Fruit fly (Drosophila melanogaster) Kc167 (cell line): ENCODE data around the gene CG7519.

Experiments used
- Myc ChIP-seq: fragments of >200 bp; optimal IDR thresholded peaks from 2 replicates; lab custom pipeline; 2017; ENCODE audit warnings: missing external identifiers
- Sin3A ChIP-seq: fragments of >200 bp; optimal IDR thresholded peaks from 2 replicates; lab custom pipeline; 2018; ENCODE audit warnings: missing external identifiers
- h ChIP-seq: fragments of >200 bp; optimal IDR thresholded peaks from 3 replicates; lab custom pipeline; 2018; ENCODE audit warnings: missing external identifiers
- insv ChIP-seq: fragments of >200 bp; optimal IDR thresholded peaks from 3 replicates; lab custom pipeline; 2018; ENCODE audit warnings: missing external identifiers
- psq ChIP-seq: fragments of >200 bp; optimal IDR thresholded peaks from 2 replicates; lab custom pipeline; 2017; ENCODE audit warnings: missing external identifiers
- ttk ChIP-seq: sonication (Bioruptor generic); optimal IDR thresholded peaks from 2 replicates; lab custom pipeline; 2017; ENCODE audit warnings: missing external identifiers

Gene CG7519

DNA sequence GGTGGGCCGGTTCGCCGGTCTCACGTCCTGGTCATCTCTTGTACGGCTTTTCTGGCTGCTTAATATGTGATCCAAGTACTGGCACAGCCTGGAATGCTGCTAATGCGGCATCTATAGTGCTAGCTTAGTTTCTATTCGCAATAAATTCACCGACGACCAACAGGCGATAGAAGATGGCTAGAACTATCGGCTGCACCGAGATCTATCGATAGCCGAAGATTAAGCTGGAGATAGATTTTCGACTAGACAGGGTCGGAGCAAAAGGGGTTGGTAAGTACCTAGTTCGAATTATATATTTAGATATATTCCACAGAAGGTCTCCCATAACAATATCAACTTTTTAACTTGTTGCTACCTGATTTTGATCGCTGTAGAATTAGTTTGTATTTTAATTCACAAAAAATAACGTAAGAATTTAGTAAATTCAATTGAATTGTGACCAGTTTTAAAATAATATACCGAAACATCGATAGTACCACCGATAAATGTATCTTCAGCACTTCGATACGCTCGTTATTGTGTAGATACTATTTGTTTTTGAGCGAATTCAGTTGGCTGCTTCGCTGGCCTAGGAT, 14.6 kb downstream of the CG7519 start, which contains the start of the genes Glg1 and M6:
TSS of gene Glg1 (minus strand) at position 185 of the 575 bp plus-strand sequence.
TSS of gene M6 (plus strand) at position 499 of the 575 bp plus-strand sequence.
- TF ChIP-seq ttk (lab: Kevin White, UChicago) (no peak), Myc (lab: Kevin White, UChicago) (no peak), psq (lab: Kevin White, UChicago) (no peak), h (no peak), Sin3A (lab: Kevin White, UChicago) (no peak), insv (no peak)

DNA sequence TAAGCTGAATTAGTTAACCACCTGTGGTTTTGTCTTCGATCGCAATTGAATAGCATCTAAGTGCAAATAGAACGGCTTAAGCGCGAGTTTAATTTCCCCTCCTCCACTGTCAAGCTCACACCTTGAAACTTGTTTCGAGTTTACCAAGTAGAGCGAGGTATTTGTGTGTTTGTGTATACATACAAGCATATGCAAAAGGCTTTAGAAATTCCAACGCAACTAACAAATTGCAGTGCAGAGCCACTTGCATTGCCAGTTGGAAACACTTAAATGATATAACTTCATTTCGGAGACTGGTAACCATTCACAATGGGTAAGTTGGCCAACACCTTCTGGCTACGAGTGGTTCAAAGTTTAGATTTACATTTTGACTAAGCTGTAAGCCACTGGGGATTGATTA, 15.1 kb downstream of the CG7519 start:
- TF ChIP-seq Myc (lab: Kevin White, UChicago) (no peak), psq (lab: Kevin White, UChicago) (no peak), insv (no peak), ttk (lab: Kevin White, UChicago) (no peak), h (no peak), Sin3A (lab: Kevin White, UChicago) (no peak)

DNA sequence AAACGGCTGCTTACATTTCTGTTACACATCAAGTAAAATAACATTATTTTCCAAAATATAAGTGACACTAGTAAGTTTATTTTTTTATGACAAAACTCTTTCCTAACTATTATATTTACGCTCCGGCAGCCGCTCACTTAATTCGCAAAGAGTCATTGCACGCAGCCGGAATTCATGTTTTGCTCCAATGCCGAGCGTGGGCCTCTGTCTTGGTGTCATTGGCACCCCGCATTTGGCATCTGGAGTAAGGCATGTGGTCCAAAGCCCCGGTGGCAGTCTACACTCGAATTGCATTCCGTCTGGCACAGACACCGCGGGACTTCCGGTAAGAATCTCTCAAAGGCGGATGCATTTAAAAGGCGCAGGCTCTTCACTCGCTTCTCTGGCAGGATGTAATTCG, 15.7 kb downstream of the CG7519 start:
- TF ChIP-seq Myc (lab: Kevin White, UChicago): no peak
- TF ChIP-seq psq (lab: Kevin White, UChicago): no peak
- TF ChIP-seq ttk (lab: Kevin White, UChicago): no peak
- TF ChIP-seq insv: no peak
- no peak for TF ChIP-seq Sin3A (lab: Kevin White, UChicago)
- no peak for TF ChIP-seq h

- no peak for TF ChIP-seq Sin3A (lab: Kevin White, UChicago)
- TF ChIP-seq h: no peak
- no peak for TF ChIP-seq psq (lab: Kevin White, UChicago)
- no peak for TF ChIP-seq insv
- TF ChIP-seq ttk (lab: Kevin White, UChicago): no peak
- TF ChIP-seq Myc (lab: Kevin White, UChicago): no peak
These were observed 16.7 kb downstream of the CG7519 start for dm6 chr3L:21509488-21510122.

DNA sequence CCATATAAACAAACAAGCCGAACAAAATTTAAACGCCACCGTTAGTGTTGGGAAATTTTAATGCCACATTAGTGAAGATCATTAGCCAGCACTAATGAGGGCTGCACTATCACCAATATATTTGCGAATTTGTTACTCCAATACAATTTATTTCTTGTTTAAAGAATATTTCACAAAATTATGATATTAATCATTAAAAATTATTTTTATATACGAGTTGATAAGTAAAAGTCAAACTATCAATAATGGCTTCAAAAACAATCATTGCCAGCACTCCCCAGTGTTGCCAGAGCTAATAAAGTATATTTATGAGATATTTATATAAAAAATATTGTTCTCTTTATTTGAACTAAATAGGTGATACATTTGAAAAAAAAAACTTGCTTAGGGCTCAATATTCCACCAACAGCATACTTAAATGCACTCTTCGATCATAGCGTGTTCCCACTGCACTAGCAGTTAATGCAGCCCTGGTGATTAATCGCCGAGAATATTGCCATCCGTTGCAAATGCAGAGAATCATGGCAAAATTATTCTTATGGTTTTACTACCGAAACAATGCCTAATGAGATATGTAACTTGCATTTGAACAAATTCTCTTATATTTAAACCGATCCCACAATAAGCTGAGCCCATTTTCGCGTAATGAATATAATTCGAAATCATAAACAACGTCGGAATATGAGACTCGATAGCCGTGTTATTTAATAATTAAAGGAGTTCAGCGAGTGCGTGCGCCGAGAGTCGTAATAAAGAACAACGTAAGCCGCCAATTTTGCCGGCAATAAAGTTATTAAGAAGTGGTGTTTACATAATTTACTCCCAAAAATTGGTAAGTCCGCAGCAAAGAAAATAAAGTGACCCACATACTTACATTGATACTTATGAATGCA, 23.2 kb downstream of the CG7519 start, which contains the start of the genes SAK and Cdk12:
TSS of gene SAK (minus strand) at position 65 of the 893 bp plus-strand sequence.
TSS of gene Cdk12 (plus strand) at position 484 of the 893 bp plus-strand sequence.
- TF ChIP-seq Myc (lab: Kevin White, UChicago) (no peak), insv (no peak), Sin3A (lab: Kevin White, UChicago) (no peak), h (no peak), ttk (lab: Kevin White, UChicago) (no peak), psq (lab: Kevin White, UChicago) (no peak)

- TF ChIP-seq insv (no peak), Myc (lab: Kevin White, UChicago) (no peak), psq (lab: Kevin White, UChicago) (no peak), Sin3A (lab: Kevin White, UChicago) (no peak), h (no peak), ttk (lab: Kevin White, UChicago) (no peak)
These were observed 23.9 kb downstream of the CG7519 start for dm6 chr3L:21516716-21517266.

DNA sequence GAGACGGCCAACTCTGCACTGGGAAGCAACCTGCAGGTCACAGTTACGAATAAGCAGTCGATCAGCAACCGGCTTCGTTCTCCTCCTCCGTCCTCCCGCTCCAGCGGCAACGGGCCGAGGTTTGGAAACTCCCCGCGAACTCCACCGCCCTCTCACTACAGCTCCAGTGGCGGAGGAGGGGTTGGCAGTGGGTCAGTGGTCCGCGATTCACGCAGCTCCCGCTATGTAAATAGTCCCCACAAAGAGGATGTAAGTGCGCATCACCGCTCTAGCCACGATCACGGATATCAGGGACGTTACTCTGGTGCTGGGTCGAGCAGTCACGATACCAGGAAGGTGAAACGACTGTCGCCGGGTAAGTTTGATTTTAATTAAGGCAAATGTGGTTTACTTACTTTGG, 25.5 kb downstream of the CG7519 start:
- no peak for TF ChIP-seq h

dm6 chr3L:21523059-21523836, 30.4 kb downstream of the CG7519 start, which contains the start of gene CG7611:
Gene CG7611 (plus strand): TSS chr3L:21523186.
- TF ChIP-seq ttk (lab: Kevin White, UChicago): no peak
- no peak for TF ChIP-seq Sin3A (lab: Kevin White, UChicago)
- no peak for TF ChIP-seq Myc (lab: Kevin White, UChicago)
- no peak for TF ChIP-seq h
- TF ChIP-seq psq (lab: Kevin White, UChicago): no peak
- no peak for TF ChIP-seq insv

- no peak for TF ChIP-seq Myc (lab: Kevin White, UChicago)
- no peak for TF ChIP-seq ttk (lab: Kevin White, UChicago)
- TF ChIP-seq Sin3A (lab: Kevin White, UChicago): no peak
- no peak for TF ChIP-seq psq (lab: Kevin White, UChicago)
- TF ChIP-seq h: no peak
- no peak for TF ChIP-seq insv
These were observed 31.4 kb downstream of the CG7519 start for dm6 chr3L:21524071-21524889.

DNA sequence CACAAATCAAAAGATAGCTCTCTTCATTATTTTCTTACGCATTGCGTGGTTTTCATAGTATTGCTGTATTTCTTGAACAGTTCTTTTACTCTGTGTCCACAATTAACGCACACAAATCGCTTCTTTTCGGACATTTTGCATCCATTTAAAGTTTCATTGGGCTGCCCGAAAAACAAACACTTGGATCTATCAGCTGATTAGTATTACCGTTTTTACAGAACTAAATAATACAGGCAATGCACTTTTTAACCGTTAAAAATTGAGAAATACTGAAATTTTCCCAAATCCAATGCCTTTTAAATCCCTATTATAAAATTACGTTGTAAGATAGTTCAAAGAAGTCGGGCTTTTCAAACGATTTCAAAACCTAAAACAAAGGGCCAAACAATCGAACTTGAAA, 36.2 kb downstream of the CG7519 start, which contains the start of gene Arv1:
TSS of gene Arv1 (minus strand) at position 226 of the 400 bp plus-strand sequence.
- no peak for TF ChIP-seq insv
- TF ChIP-seq psq (lab: Kevin White, UChicago): no peak
- TF ChIP-seq h: no peak
- no peak for TF ChIP-seq Sin3A (lab: Kevin White, UChicago)
- no peak for TF ChIP-seq ttk (lab: Kevin White, UChicago)
- no peak for TF ChIP-seq Myc (lab: Kevin White, UChicago)
